Worm (Caenorhabditis elegans) whole organism, L1 larva: ENCODE data around the gene pals-21.
A peak's percentile ranks its signal among the peaks of the same experiment; 100 is the strongest.

ENCODE experiments used
- C04F5.9 ChIP-seq: sonication (generic microtip); optimal IDR thresholded peaks from 2 replicates; lab custom pipeline; 2016; ENCODE audit warnings: missing genetic modification characterization, missing compliant biosample characterization
- C34B4.2 ChIP-seq: sonication (generic microtip); optimal IDR thresholded peaks from 2 replicates; lab custom pipeline; 2017; ENCODE audit warnings: mild to moderate bottlenecking, missing genetic modification characterization, missing compliant biosample characterization
- aha-1 ChIP-seq: fragments of 150-350 bp; optimal IDR thresholded peaks from 2 replicates; lab custom pipeline; 2014; ENCODE audit warnings: missing biosample characterization, missing genetic modification characterization
- aly-2 ChIP-seq: fragments of 150-350 bp; optimal IDR thresholded peaks from 2 replicates; lab custom pipeline; 2014; ENCODE audit warnings: missing biosample characterization, missing genetic modification characterization
- ceh-63 ChIP-seq: fragments of 200-800 bp; sonication (Bioruptor generic); optimal IDR thresholded peaks from 2 replicates; lab custom pipeline; 2018; ENCODE audit warnings: mild to moderate bottlenecking, missing genetic modification characterization, missing compliant biosample characterization
- ceh-82 ChIP-seq, 3 experiments: fragments of 150-350 bp in 1 of 3; sonication (generic microtip) in 2 of 3; optimal IDR thresholded peaks; 2 replicates each; lab custom pipeline; 2014 to 2017; ENCODE audit warnings: missing biosample characterization in 3 of 3, missing genetic modification characterization in 3 of 3
- ces-1 ChIP-seq: fragments of 150-350 bp; optimal IDR thresholded peaks from 2 replicates; lab custom pipeline; 2014; ENCODE audit warnings: missing biosample characterization, missing genetic modification reagents, missing genetic modification characterization
- dpl-1 ChIP-seq, 3 experiments: fragments of 150-350 bp in 2 of 3; sonication (generic microtip) in 1 of 3; optimal IDR thresholded peaks; 2 replicates each; lab custom pipeline; 2014 to 2017; ENCODE audit warnings: missing biosample characterization in 3 of 3, missing genetic modification characterization in 3 of 3, missing genetic modification reagents in 3 of 3
- egl-13 ChIP-seq: sonication (generic microtip); optimal IDR thresholded peaks from 2 replicates; lab custom pipeline; 2016; ENCODE audit warnings: missing genotype, missing genetic modification reagents, missing genetic modification characterization, missing compliant biosample characterization
- egl-27 ChIP-seq, 2 experiments: fragments of 150-350 bp in 1 of 2; sonication (generic microtip); optimal IDR thresholded peaks; 3 replicates each; lab custom pipeline; 2017 to 2018; ENCODE audit warnings: missing biosample characterization in 2 of 2, missing genetic modification characterization in 2 of 2, missing genetic modification reagents in 2 of 2
- elt-2 ChIP-seq: sonication (generic microtip); optimal IDR thresholded peaks from 2 replicates; lab custom pipeline; 2016; ENCODE audit warnings: missing genetic modification characterization, mild to moderate bottlenecking, inconsistent platforms, missing compliant biosample characterization, missing genetic modification reagents
- elt-3 ChIP-seq, 6 experiments: fragments of 150-350 bp in 1 of 6; sonication (generic microtip); optimal IDR thresholded peaks; 2 replicates each; lab custom pipeline; 2017 to 2018; ENCODE audit warnings: missing biosample characterization in 6 of 6, missing genetic modification characterization in 6 of 6, inconsistent platforms in 1 of 6
- fkh-10 ChIP-seq: sonication (generic microtip); optimal IDR thresholded peaks from 2 replicates; lab custom pipeline; 2017; ENCODE audit warnings: missing biosample characterization, missing genetic modification reagents, missing genetic modification characterization
- fos-1 ChIP-seq: fragments of 150-350 bp; optimal IDR thresholded peaks from 2 replicates; lab custom pipeline; 2014; ENCODE audit warnings: missing biosample characterization, missing genetic modification characterization
- hlh-4 ChIP-seq: sonication (generic microtip); optimal IDR thresholded peaks from 2 replicates; lab custom pipeline; 2016; ENCODE audit warnings: mild to moderate bottlenecking, missing genetic modification characterization, missing compliant biosample characterization
- hpl-2 ChIP-seq: fragments of 150-350 bp; optimal IDR thresholded peaks from 2 replicates; lab custom pipeline; 2014; ENCODE audit warnings: missing biosample characterization, missing genetic modification reagents, missing genetic modification characterization
- irx-1 ChIP-seq: sonication (generic microtip); optimal IDR thresholded peaks from 2 replicates; lab custom pipeline; 2016; ENCODE audit warnings: missing genetic modification characterization, missing compliant biosample characterization
- isw-1 ChIP-seq: fragments of 200-800 bp; sonication (Bioruptor generic); IDR thresholded peaks from 2 replicates; pipeline ENCODE4 v1.3.6; 2022; ENCODE audit warnings: missing genetic modification characterization, missing compliant biosample characterization
- lin-13 ChIP-seq: fragments of 150-350 bp; optimal IDR thresholded peaks from 2 replicates; lab custom pipeline; 2014; ENCODE audit warnings: missing biosample characterization, missing genetic modification reagents, missing genetic modification characterization
- lin-14 ChIP-seq: fragments of 200-800 bp; sonication (Bioruptor generic); optimal IDR thresholded peaks from 2 replicates; lab custom pipeline; 2018; ENCODE audit warnings: mild to moderate bottlenecking, missing genetic modification characterization, moderate library complexity, missing compliant biosample characterization
- lin-15B ChIP-seq: fragments of 150-350 bp; sonication (generic microtip); optimal IDR thresholded peaks from 3 replicates; lab custom pipeline; 2014; ENCODE audit warnings: missing biosample characterization, missing genetic modification characterization
- lsy-2 ChIP-seq, 2 experiments: fragments of 150-350 bp; optimal IDR thresholded peaks; 2 replicates each; lab custom pipeline; 2014; ENCODE audit warnings: missing biosample characterization in 2 of 2, missing genetic modification characterization in 2 of 2
- mdl-1 ChIP-seq, 2 experiments: fragments of 150-350 bp; optimal IDR thresholded peaks; 2 replicates each; lab custom pipeline; 2014 to 2017; ENCODE audit warnings: missing biosample characterization in 2 of 2, missing genetic modification characterization in 2 of 2, inconsistent platforms in 1 of 2
- mep-1 ChIP-seq: fragments of 150-350 bp; optimal IDR thresholded peaks from 2 replicates; lab custom pipeline; 2014; ENCODE audit warnings: missing biosample characterization, missing genetic modification characterization
- nhr-12 ChIP-seq: sonication (generic microtip); optimal IDR thresholded peaks from 2 replicates; lab custom pipeline; 2017; ENCODE audit warnings: missing biosample characterization, missing genetic modification characterization
- nhr-20 ChIP-seq: sonication (generic microtip); optimal IDR thresholded peaks from 2 replicates; lab custom pipeline; 2016; ENCODE audit warnings: mild to moderate bottlenecking, missing genetic modification characterization, missing compliant biosample characterization
- nhr-47 ChIP-seq: sonication (generic microtip); optimal IDR thresholded peaks from 2 replicates; lab custom pipeline; 2016; ENCODE audit warnings: mild to moderate bottlenecking, missing genetic modification characterization, moderate library complexity, missing compliant biosample characterization
- nhr-71 ChIP-seq: sonication (generic microtip); optimal IDR thresholded peaks from 2 replicates; lab custom pipeline; 2016; ENCODE audit warnings: mild to moderate bottlenecking, missing genetic modification characterization, moderate library complexity, missing compliant biosample characterization
- nhr-76 ChIP-seq: sonication (generic microtip); optimal IDR thresholded peaks from 2 replicates; lab custom pipeline; 2017; ENCODE audit warnings: missing biosample characterization, missing genetic modification characterization
- nhr-84 ChIP-seq: sonication (generic microtip); optimal IDR thresholded peaks from 2 replicates; lab custom pipeline; 2017; ENCODE audit warnings: missing biosample characterization, missing genetic modification characterization
- nhr-85 ChIP-seq: sonication (generic microtip); peaks from one replicate; lab custom pipeline; 2016; ENCODE audit warnings: missing genetic modification characterization, inconsistent platforms, missing compliant biosample characterization
- nhr-90 ChIP-seq: sonication (generic microtip); optimal IDR thresholded peaks from 2 replicates; lab custom pipeline; 2016; ENCODE audit warnings: mild to moderate bottlenecking, missing genetic modification characterization, missing compliant biosample characterization; ENCODE audit not compliant: poor library complexity
- pag-3 ChIP-seq: sonication (generic microtip); optimal IDR thresholded peaks from 2 replicates; lab custom pipeline; 2017; ENCODE audit warnings: missing genetic modification characterization, mild to moderate bottlenecking, missing compliant biosample characterization, antibody characterized with exemption, borderline replicate concordance; ENCODE audit not compliant: insufficient read depth
- pax-3 ChIP-seq: fragments of 200-800 bp; sonication (Bioruptor generic); optimal IDR thresholded peaks from 2 replicates; lab custom pipeline; 2018; ENCODE audit warnings: mild to moderate bottlenecking, missing genetic modification characterization, moderate library complexity, missing compliant biosample characterization
- skn-1 ChIP-seq: fragments of 150-350 bp; optimal IDR thresholded peaks from 2 replicates; lab custom pipeline; 2014; ENCODE audit warnings: missing biosample characterization, missing genetic modification characterization
- snpc-4 ChIP-seq: fragments of 150-350 bp; optimal IDR thresholded peaks from 2 replicates; lab custom pipeline; 2014; ENCODE audit warnings: missing biosample characterization, missing genetic modification characterization
- sptf-1 ChIP-seq: fragments of 150-350 bp; optimal IDR thresholded peaks from 2 replicates; lab custom pipeline; 2014; ENCODE audit warnings: missing biosample characterization, missing genetic modification characterization
- unc-30 ChIP-seq: sonication (generic microtip); optimal IDR thresholded peaks from 2 replicates; lab custom pipeline; 2017; ENCODE audit warnings: missing biosample characterization, missing genetic modification characterization
- unc-62 ChIP-seq: fragments of 150-350 bp; optimal IDR thresholded peaks from 2 replicates; lab custom pipeline; 2014; ENCODE audit warnings: missing biosample characterization, missing genetic modification reagents, missing genetic modification characterization
- unc-86 ChIP-seq: sonication (generic microtip); optimal IDR thresholded peaks from 2 replicates; lab custom pipeline; 2016; ENCODE audit warnings: missing genetic modification characterization, missing compliant biosample characterization
- unc-98 ChIP-seq: fragments of 200-800 bp; sonication (Bioruptor generic); IDR thresholded peaks from 2 replicates; pipeline ENCODE4 v1.3.6; 2022; ENCODE audit warnings: missing genetic modification characterization, missing compliant biosample characterization
- xbp-1 ChIP-seq: sonication (generic microtip); optimal IDR thresholded peaks from 2 replicates; lab custom pipeline; 2016; ENCODE audit warnings: missing genetic modification characterization, missing compliant biosample characterization
- zag-1 ChIP-seq: fragments of 150-350 bp; optimal IDR thresholded peaks from 2 replicates; lab custom pipeline; 2014; ENCODE audit warnings: missing biosample characterization, missing genetic modification characterization
- zip-4 ChIP-seq: fragments of 200-800 bp; sonication (Bioruptor generic); optimal IDR thresholded peaks from 2 replicates; lab custom pipeline; 2018; ENCODE audit warnings: mild to moderate bottlenecking, missing genetic modification characterization, moderate library complexity, missing compliant biosample characterization

Gene pals-21

DNA sequence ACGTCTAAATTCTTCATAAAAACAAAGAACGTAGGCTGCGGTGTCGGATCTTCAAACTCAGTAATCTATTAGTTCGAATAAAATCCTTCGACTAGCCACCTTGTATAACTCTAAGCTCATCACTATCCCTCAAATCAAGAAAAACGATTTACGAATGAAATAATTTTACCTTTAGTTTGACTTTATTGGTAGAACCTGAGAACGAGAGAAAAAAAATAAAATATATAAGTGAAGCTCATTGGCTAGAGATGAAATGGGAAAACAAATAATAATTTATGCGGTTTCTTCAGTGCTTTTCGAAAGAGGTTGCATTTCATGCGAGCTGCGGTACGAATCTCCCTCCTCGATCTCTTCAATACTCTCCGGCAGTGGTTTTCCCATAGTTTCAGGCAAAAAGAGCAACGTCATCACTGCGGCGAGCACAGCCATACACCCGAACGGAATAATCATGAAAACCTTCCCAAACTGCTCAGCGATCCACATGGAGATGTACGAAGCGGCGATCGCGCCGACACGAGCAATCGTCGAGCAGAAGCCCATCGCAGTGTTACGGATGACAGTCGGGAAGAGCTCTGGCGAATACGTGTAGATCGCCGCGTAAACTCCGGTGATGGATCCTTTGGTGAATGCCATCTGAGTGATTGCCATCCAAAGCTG lies 39.4 kb upstream of the pals-21 start (continued):
- TF ChIP-seq unc-98 (GFP tag; lab: Robert Waterston, UW) (no peak), ces-1 (GFP tag; lab: Kevin White, UChicago) (no peak), mdl-1 (tag; optimal IDR thresholded peaks at IDR 0.05; lab: Kevin White, UChicago) (no peak), unc-62 (GFP tag; lab: Kevin White, UChicago) (no peak), nhr-85 (tag; lab: Kevin White, UChicago) (peak; percentile 68), nhr-71 (tag; lab: Kevin White, UChicago) (peak; percentile 81), lin-14 (GFP tag; lab: Kevin White, UChicago) (peak; percentile 36), pax-3 (peak; percentile 76), C34B4.2 (no peak), zag-1 (tag; lab: Kevin White, UChicago) (no peak), nhr-84 (tag; lab: Kevin White, UChicago) (no peak), egl-13 (tag; lab: Kevin White, UChicago) (no peak), xbp-1 (tag; lab: Kevin White, UChicago) (peak; percentile 33), egl-27 (tag; optimal IDR thresholded peaks at IDR 0.05; lab: Kevin White, UChicago) (no peak), lin-13 (GFP tag; lab: Kevin White, UChicago) (peak; percentile 31), ceh-63 (no peak), aha-1 (tag; lab: Kevin White, UChicago) (no peak), nhr-12 (no peak), lin-15B (no peak), skn-1 (tag; lab: Kevin White, UChicago) (no peak), elt-3 (tag; optimal IDR thresholded peaks at IDR 0.05; lab: Kevin White, UChicago) (peak in 2 of 6 experiments; percentile 6 to 15), elt-2 (peak; percentile 62), nhr-20 (tag; lab: Kevin White, UChicago) (peak; percentile 50), unc-86 (tag; lab: Kevin White, UChicago) (no peak), nhr-76 (tag; lab: Kevin White, UChicago) (no peak), lsy-2 (tag; optimal IDR thresholded peaks at IDR 0.05; lab: Kevin White, UChicago) (peak; percentile 53 to 68), pag-3 (tag; lab: Kevin White, UChicago) (no peak), irx-1 (no peak), nhr-47 (tag; lab: Kevin White, UChicago) (peak; percentile 67), dpl-1 (GFP tag; optimal IDR thresholded peaks at IDR 0.05; lab: Kevin White, UChicago) (peak in 1 of 3 experiments; percentile 2), aly-2 (tag; lab: Kevin White, UChicago) (peak; percentile 91), fkh-10 (GFP tag; lab: Kevin White, UChicago) (no peak), hpl-2 (peak; percentile 41), nhr-90 (tag; lab: Kevin White, UChicago) (peak; percentile 86), snpc-4 (tag; lab: Kevin White, UChicago) (no peak), unc-30 (no peak), C04F5.9 (tag; lab: Kevin White, UChicago) (peak; percentile 28), isw-1 (GFP tag; lab: Robert Waterston, UW) (no peak), hlh-4 (tag; lab: Kevin White, UChicago) (no peak), sptf-1 (tag; lab: Kevin White, UChicago) (no peak), zip-4 (GFP tag; lab: Kevin White, UChicago) (peak; percentile 33), ceh-82 (tag; optimal IDR thresholded peaks at IDR 0.05; lab: Kevin White, UChicago) (peak in 1 of 3 experiments; percentile 11), mep-1 (tag; lab: Kevin White, UChicago) (no peak), fos-1 (tag; lab: Kevin White, UChicago) (peak; percentile 35)
